Fruit fly (Drosophila melanogaster): ENCODE data around the gene CG32756.

The CG32756 gene

dm6 chrX:5989368-5989767 is 43.9 kb downstream of the CG32756 start:
- TF ChIP-seq CG3065 (GFP tag; optimal IDR thresholded peaks at IDR 0.05) (no peak), sc (optimal IDR thresholded peaks at IDR 0.05) (no peak), sc (GFP tag; optimal IDR thresholded peaks at IDR 0.05) (no peak), lilli (GFP tag; optimal IDR thresholded peaks at IDR 0.05) (peak; percentile 28), mirr (GFP tag; optimal IDR thresholded peaks at IDR 0.05) (no peak), maf-S (GFP tag; optimal IDR thresholded peaks at IDR 0.05) (no peak), CrebB (tag; optimal IDR thresholded peaks at IDR 0.05) (no peak), pho (GFP tag; optimal IDR thresholded peaks at IDR 0.05) (no peak), z (GFP tag; IDR thresholded peaks at IDR 0.05) (no peak), HHEX (GFP tag; optimal IDR thresholded peaks at IDR 0.05) (no peak), chn (GFP tag; optimal IDR thresholded peaks at IDR 0.05) (no peak), CG32772 (GFP tag; IDR thresholded peaks at IDR 0.05) (0 out of 2 replicates have a peak, but pooled peaks have one; percentile 44), CG17612 (GFP tag; IDR thresholded peaks at IDR 0.05) (no peak), gt (GFP tag; IDR thresholded peaks at IDR 0.05) (no peak), Doc3 (GFP tag; IDR thresholded peaks at IDR 0.05; ENCODE audit: partially characterized antibody) (no peak), E2f2 (GFP tag; IDR thresholded peaks at IDR 0.05) (peak; percentile 18; the same call in 1 of the 2 replicates), NfI (GFP tag; optimal IDR thresholded peaks at IDR 0.05) (peak; percentile 7), PHDP (tag; optimal IDR thresholded peaks at IDR 0.05) (peak; percentile 34), Hr51 (GFP tag; optimal IDR thresholded peaks at IDR 0.05) (peak in 1 of 2 experiments; percentile 63), CG16779 (GFP tag; IDR thresholded peaks at IDR 0.05) (no peak), Lpt (GFP tag; optimal IDR thresholded peaks at IDR 0.05) (no peak), Doc2 (GFP tag; IDR thresholded peaks at IDR 0.05) (no peak), CG10321 (GFP tag; IDR thresholded peaks at IDR 0.05) (no peak), Fer3 (tag; optimal IDR thresholded peaks at IDR 0.05) (peak; percentile 15), CG11695 (GFP tag; IDR thresholded peaks at IDR 0.05) (peak; percentile 62; the same call in 2 of the 3 replicates), CG13894 (tag; optimal IDR thresholded peaks at IDR 0.05) (no peak), crc (GFP tag; optimal IDR thresholded peaks at IDR 0.05) (no peak), CG9215 (GFP tag; IDR thresholded peaks at IDR 0.05) (no peak), CG14014 (GFP tag; IDR thresholded peaks at IDR 0.05) (no peak), kay (GFP tag; optimal IDR thresholded peaks at IDR 0.05) (no peak), CG12769 (tag; optimal IDR thresholded peaks at IDR 0.05) (peak; percentile 18), Blimp-1 (GFP tag; optimal IDR thresholded peaks at IDR 0.05) (peak; percentile 49), CG3995 (GFP tag; optimal IDR thresholded peaks at IDR 0.05) (no peak), tgo (GFP tag; IDR thresholded peaks at IDR 0.05) (peak; percentile 42; the same call in 1 of the 3 replicates), CG6791 (GFP tag; IDR thresholded peaks at IDR 0.05; ENCODE audit: partially characterized antibody) (no peak), cad (GFP tag; optimal IDR thresholded peaks at IDR 0.05) (no peak), NK7.1 (GFP tag; optimal IDR thresholded peaks at IDR 0.05) (no peak), HLH3B (GFP tag; IDR thresholded peaks at IDR 0.05) (peak; percentile 62), sim (GFP tag; IDR thresholded peaks at IDR 0.05) (no peak), CG2129 (GFP tag; IDR thresholded peaks at IDR 0.05; ENCODE audit: partially characterized antibody) (no peak), pzg (GFP tag; optimal IDR thresholded peaks at IDR 0.05) (no peak), CG9437 (GFP tag; optimal IDR thresholded peaks at IDR 0.05) (no peak), ro (GFP tag; IDR thresholded peaks at IDR 0.05) (no peak), sisA (GFP tag; IDR thresholded peaks at IDR 0.05) (peak; percentile 49), fd96Cb (tag; optimal IDR thresholded peaks at IDR 0.05) (peak; percentile 42), Atf6 (GFP tag; IDR thresholded peaks at IDR 0.05) (peak; percentile 20; the same call in 1 of the 2 replicates), dan (GFP tag; IDR thresholded peaks at IDR 0.05) (no peak), CG31388 (GFP tag; optimal IDR thresholded peaks at IDR 0.05) (no peak), fru (optimal IDR thresholded peaks at IDR 0.05) (no peak), BEAF-32 (GFP tag; optimal IDR thresholded peaks at IDR 0.05) (no peak), croc (GFP tag; conservative IDR thresholded peaks at IDR 0.05) (peak; percentile 29; the same call in 1 of the 3 replicates), CG16815 (GFP tag; optimal IDR thresholded peaks at IDR 0.05) (no peak)
